Fruit fly (Drosophila melanogaster): ENCODE measurements around the gene Bin1.

Bin1 gene

DNA sequence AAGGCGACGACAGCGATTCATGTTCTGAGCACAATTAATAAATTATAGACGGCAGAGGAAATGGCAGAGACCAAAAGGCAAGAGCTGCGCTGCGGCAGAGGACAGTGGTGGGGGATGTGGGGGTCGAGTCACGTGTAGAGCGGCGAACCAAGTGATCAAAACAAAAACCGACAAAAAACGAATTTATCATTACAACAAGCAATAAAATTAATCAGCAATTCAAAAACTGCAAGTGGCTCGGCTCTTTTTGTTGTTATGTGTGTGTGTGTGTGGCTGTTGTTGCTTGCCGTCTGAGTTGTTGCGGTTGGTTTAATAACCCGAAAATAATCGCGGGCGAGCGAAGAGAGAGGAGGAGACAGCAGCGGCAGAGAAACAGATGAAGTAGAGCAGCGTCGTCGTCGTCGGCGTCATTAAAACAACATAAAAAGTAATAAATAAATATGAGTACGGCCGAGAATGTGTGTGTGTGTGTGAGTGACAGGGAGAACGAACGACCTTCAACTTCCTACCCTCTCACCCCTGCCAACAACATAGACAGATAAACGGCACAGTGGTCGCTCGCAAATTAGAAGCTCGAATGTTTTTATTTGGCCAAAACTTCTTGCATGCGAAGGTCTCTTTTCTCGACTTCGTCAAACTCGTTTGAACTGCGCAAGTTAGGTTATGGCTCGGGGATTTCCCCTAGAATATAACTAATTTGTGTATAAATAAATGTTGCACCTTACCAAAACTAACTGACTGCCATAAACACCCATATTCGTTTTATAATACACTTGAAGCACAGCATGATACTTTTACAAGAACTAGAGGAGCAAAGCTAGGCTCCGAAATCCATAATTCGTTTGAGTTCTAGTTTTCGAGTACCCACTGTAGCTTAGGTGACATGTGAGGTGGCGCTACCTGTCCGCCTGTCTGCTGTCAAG, 42.3 kb upstream of the Bin1 start:
- TF ChIP-seq mirr (GFP tag; optimal IDR thresholded peaks at IDR 0.05), result peak; percentile 20
- no peak for TF ChIP-seq so (GFP tag; IDR thresholded peaks at IDR 0.05)
- TF ChIP-seq CG12942 (GFP tag; optimal IDR thresholded peaks at IDR 0.05), result peak; percentile 51
- peak; percentile 16 for TF ChIP-seq CG12071 (GFP tag; optimal IDR thresholded peaks at IDR 0.05)
- TF ChIP-seq Bteb2 (GFP tag; optimal IDR thresholded peaks at IDR 0.05), result peak; percentile 17
- TF ChIP-seq CG17912 (GFP tag; optimal IDR thresholded peaks at IDR 0.05), result no peak
- TF ChIP-seq kni (GFP tag; optimal IDR thresholded peaks at IDR 0.05), result peak; percentile 74
- TF ChIP-seq Doc3 (GFP tag; IDR thresholded peaks at IDR 0.05; ENCODE audit: partially characterized antibody), result no peak
- no peak for TF ChIP-seq sna (GFP tag; IDR thresholded peaks at IDR 0.05; ENCODE audit: partially characterized antibody)
- TF ChIP-seq CG15073 (GFP tag; optimal IDR thresholded peaks at IDR 0.05), result no peak
- TF ChIP-seq TFAM (GFP tag; optimal IDR thresholded peaks at IDR 0.05), result peak; percentile 12
- TF ChIP-seq vnd (GFP tag; IDR thresholded peaks at IDR 0.05; ENCODE audit: partially characterized antibody), result no peak
- peak; percentile 73 for TF ChIP-seq pum (GFP tag; optimal IDR thresholded peaks at IDR 0.05)
- no peak for TF ChIP-seq dysf (GFP tag; IDR thresholded peaks at IDR 0.05)
- peak; percentile 85 for TF ChIP-seq nmo (GFP tag; optimal IDR thresholded peaks at IDR 0.05)
- TF ChIP-seq Sox100B (GFP tag; optimal IDR thresholded peaks at IDR 0.05), result peak; percentile 84
- TF ChIP-seq bcd (GFP tag; optimal IDR thresholded peaks at IDR 0.05), result peak; percentile 81
- TF ChIP-seq Med (GFP tag), result peak; percentile 93
- TF ChIP-seq sim (GFP tag; IDR thresholded peaks at IDR 0.05), result no peak
- TF ChIP-seq CG3847 (GFP tag; IDR thresholded peaks at IDR 0.05), result no peak
- TF ChIP-seq CG5953 (GFP tag; IDR thresholded peaks at IDR 0.05), result no peak
- no peak for TF ChIP-seq CG7987 (GFP tag; optimal IDR thresholded peaks at IDR 0.05)
- peak; percentile 37 for TF ChIP-seq Nf-YB (GFP tag; optimal IDR thresholded peaks at IDR 0.05)
- TF ChIP-seq al (GFP tag; IDR thresholded peaks at IDR 0.05), result no peak
- TF ChIP-seq CG5245 (GFP tag; optimal IDR thresholded peaks at IDR 0.05), result peak; percentile 64
- peak; percentile 57 for TF ChIP-seq zfh2 (GFP tag; optimal IDR thresholded peaks at IDR 0.05)
- no peak for TF ChIP-seq Tbp (GFP tag; optimal IDR thresholded peaks at IDR 0.05)
- TF ChIP-seq da (GFP tag; optimal IDR thresholded peaks at IDR 0.05), result no peak
- peak; percentile 77 for TF ChIP-seq Sox102F (GFP tag; optimal IDR thresholded peaks at IDR 0.05)
- peak; percentile 96 for TF ChIP-seq grau (tag; optimal IDR thresholded peaks at IDR 0.05)
- peak; percentile 14 for TF ChIP-seq YL-1 (GFP tag; optimal IDR thresholded peaks at IDR 0.05)
- no peak for TF ChIP-seq Sry-δ (GFP tag; optimal IDR thresholded peaks at IDR 0.05)
- peak; percentile 39 for TF ChIP-seq CG17186 (GFP tag; optimal IDR thresholded peaks at IDR 0.05)
- peak; percentile 58 for TF ChIP-seq CG15011 (GFP tag; optimal IDR thresholded peaks at IDR 0.05)
- TF ChIP-seq tgo (GFP tag; IDR thresholded peaks at IDR 0.05), result no peak
- TF ChIP-seq CG32772 (GFP tag; IDR thresholded peaks at IDR 0.05), result no peak
- peak; percentile 75 for TF ChIP-seq CG2120 (GFP tag; optimal IDR thresholded peaks at IDR 0.05)
- peak; percentile 86 for TF ChIP-seq dmrt99B (tag; optimal IDR thresholded peaks at IDR 0.05)
- no peak for TF ChIP-seq CG7372 (GFP tag; IDR thresholded peaks at IDR 0.05)
- TF ChIP-seq CG12236 (GFP tag; optimal IDR thresholded peaks at IDR 0.05), result peak; percentile 35
- TF ChIP-seq CG1647 (GFP tag; optimal IDR thresholded peaks at IDR 0.05), result peak; percentile 59
- TF ChIP-seq CG18619 (GFP tag; optimal IDR thresholded peaks at IDR 0.05), result peak; percentile 76
- peak; percentile 65 for TF ChIP-seq en (GFP tag; optimal IDR thresholded peaks at IDR 0.05)
- peak; percentile 40 for TF ChIP-seq CG18764 (GFP tag; optimal IDR thresholded peaks at IDR 0.05)
- no peak for TF ChIP-seq stc (GFP tag; IDR thresholded peaks at IDR 0.05)
- no peak for TF ChIP-seq CG32767 (GFP tag; IDR thresholded peaks at IDR 0.05)
- TF ChIP-seq row (GFP tag; IDR thresholded peaks at IDR 0.05), result no peak
- no peak for TF ChIP-seq bbx (GFP tag; IDR thresholded peaks at IDR 0.05; ENCODE audit: partially characterized antibody)
- no peak for TF ChIP-seq danr (GFP tag; IDR thresholded peaks at IDR 0.05)
- no peak for TF ChIP-seq br (optimal IDR thresholded peaks at IDR 0.05)
